Fruit fly (Drosophila melanogaster) whole organism, embryonic: ENCODE data around the gene EMC10.

ENCODE experiments used
- BEAF-32 ChIP-seq: fragments of 200-800 bp; sonication (Bioruptor generic); optimal IDR thresholded peaks from 3 replicates; lab custom pipeline; 2017; ENCODE audit warnings: missing biosample characterization, missing genetic modification characterization, mild to moderate bottlenecking, moderate library complexity, missing genetic modification reagents
- CG10462 ChIP-seq: fragments of 200-800 bp; sonication (Bioruptor generic); optimal IDR thresholded peaks from 2 replicates; lab custom pipeline; 2016; ENCODE audit warnings: missing biosample characterization, missing genetic modification characterization
- CG12299 ChIP-seq: fragments of 200-800 bp; sonication (Bioruptor generic); optimal IDR thresholded peaks from 2 replicates; lab custom pipeline; 2018; ENCODE audit warnings: missing biosample characterization, mild to moderate bottlenecking, missing genetic modification characterization
- CG1233 ChIP-seq: fragments of 200-800 bp; sonication (Bioruptor generic); optimal IDR thresholded peaks from 4 replicates; lab custom pipeline; 2018; ENCODE audit warnings: missing biosample characterization, mild to moderate bottlenecking, missing genetic modification characterization
- CG14710 ChIP-seq: fragments of 200-800 bp; sonication (Bioruptor generic); optimal IDR thresholded peaks from 3 replicates; lab custom pipeline; 2019; ENCODE audit warnings: missing biosample characterization, mild to moderate bottlenecking, missing genetic modification characterization, moderate library complexity
- CG17328 ChIP-seq: fragments of 200-800 bp; sonication (Bioruptor generic); IDR thresholded peaks from 2 replicates; pipeline ENCODE4 v1.3.6; 2022; ENCODE audit warnings: missing biosample characterization, missing genetic modification characterization
- CG2678 ChIP-seq: fragments of 200-800 bp; sonication (Bioruptor generic); optimal IDR thresholded peaks from 3 replicates; lab custom pipeline; 2019; ENCODE audit warnings: missing biosample characterization, mild to moderate bottlenecking, missing genetic modification characterization, moderate library complexity
- CG3065 ChIP-seq: fragments of 200-800 bp; sonication (Bioruptor generic); optimal IDR thresholded peaks from 2 replicates; lab custom pipeline; 2016; ENCODE audit warnings: missing biosample characterization, missing genetic modification characterization
- CG32767 ChIP-seq: fragments of 200-800 bp; sonication (Bioruptor generic); IDR thresholded peaks from 2 replicates; pipeline ENCODE4 v1.3.6; 2022; ENCODE audit warnings: missing biosample characterization, missing genetic modification characterization
- CG4328 ChIP-seq: fragments of 200-800 bp; sonication (Bioruptor generic); optimal IDR thresholded peaks from 3 replicates; lab custom pipeline; 2017; ENCODE audit warnings: missing biosample characterization, missing genetic modification reagents, missing genetic modification characterization
- CG5953 ChIP-seq: fragments of 200-800 bp; sonication (Bioruptor generic); IDR thresholded peaks from 2 replicates; pipeline ENCODE4 v1.3.6; 2022; ENCODE audit warnings: missing biosample characterization, missing genetic modification characterization
- CG7271 ChIP-seq: fragments of 200-800 bp; sonication (Bioruptor generic); optimal IDR thresholded peaks from 2 replicates; lab custom pipeline; 2018; ENCODE audit warnings: missing biosample characterization, mild to moderate bottlenecking, missing genetic modification characterization, moderate library complexity
- CG7357 ChIP-seq: fragments of 200-800 bp; sonication (Bioruptor generic); IDR thresholded peaks from 3 replicates; pipeline ENCODE4 v1.3.6; 2022; ENCODE audit warnings: missing biosample characterization, missing genetic modification characterization
- CG7839 ChIP-seq: fragments of 200-800 bp; sonication (Bioruptor generic); optimal IDR thresholded peaks from 3 replicates; lab custom pipeline; 2018; ENCODE audit warnings: missing biosample characterization, mild to moderate bottlenecking, missing genetic modification characterization, moderate library complexity
- CG7928 ChIP-seq: fragments of 200-800 bp; sonication (Bioruptor generic); optimal IDR thresholded peaks from 2 replicates; lab custom pipeline; 2017; ENCODE audit warnings: missing biosample characterization, mild to moderate bottlenecking, missing genetic modification characterization
- CG8924 ChIP-seq: fragments of 200-800 bp; optimal IDR thresholded peaks from 3 replicates; lab custom pipeline; 2019; ENCODE audit warnings: missing biosample characterization, mild to moderate bottlenecking, missing genetic modification characterization, moderate library complexity
- CG9437 ChIP-seq: fragments of 200-800 bp; sonication (Bioruptor generic); optimal IDR thresholded peaks from 2 replicates; lab custom pipeline; 2018; ENCODE audit warnings: missing biosample characterization, mild to moderate bottlenecking, missing genetic modification characterization
- CTCF ChIP-seq: fragments of 200-800 bp; sonication (Bioruptor generic); optimal IDR thresholded peaks from 2 replicates; lab custom pipeline; 2017; ENCODE audit warnings: missing biosample characterization, mild to moderate bottlenecking, missing genetic modification characterization, moderate library complexity
- CkIIα-i1 ChIP-seq: fragments of 200-800 bp; sonication (Bioruptor generic); IDR thresholded peaks from 2 replicates; pipeline ENCODE4 v1.3.6; 2022; ENCODE audit warnings: missing biosample characterization, missing genetic modification characterization
- D ChIP-seq, 2 experiments: fragments of 200-800 bp in 1 of 2; fragments of >200 bp in 1 of 2; sonication (Bioruptor generic) in 1 of 2; optimal IDR thresholded peaks; 2 replicates in 1 of 2; 3 replicates in 1 of 2; lab custom pipeline; 2017; ENCODE audit warnings: mild to moderate bottlenecking in 1 of 2, missing biosample characterization in 1 of 2, missing genetic modification characterization in 1 of 2, missing genetic modification reagents in 1 of 2
- Doc2 ChIP-seq: fragments of 200-800 bp; sonication (Bioruptor generic); IDR thresholded peaks from 2 replicates; pipeline ENCODE4 v1.3.6; 2022; ENCODE audit warnings: missing biosample characterization, missing genetic modification characterization
- Drgx ChIP-seq: fragments of 200-800 bp; sonication (Bioruptor generic); IDR thresholded peaks from 2 replicates; pipeline ENCODE4 v1.3.6; 2022; ENCODE audit warnings: missing biosample characterization, missing genetic modification characterization
- H15 ChIP-seq: fragments of 200-800 bp; sonication (Bioruptor generic); IDR thresholded peaks from 3 replicates; pipeline ENCODE4 v1.3.6; 2022; ENCODE audit warnings: missing biosample characterization, missing genetic modification characterization
- NC2α ChIP-seq: fragments of 200-800 bp; sonication (Bioruptor generic); optimal IDR thresholded peaks from 2 replicates; lab custom pipeline; 2016; ENCODE audit warnings: missing biosample characterization, missing genetic modification characterization
- NFAT ChIP-seq: fragments of 200-800 bp; sonication (Bioruptor generic); IDR thresholded peaks from 2 replicates; pipeline ENCODE4 v1.3.6; 2022; ENCODE audit warnings: missing biosample characterization, missing genetic modification characterization
- Nf-YB ChIP-seq: fragments of 200-800 bp; sonication (Bioruptor generic); optimal IDR thresholded peaks from 3 replicates; lab custom pipeline; 2019; ENCODE audit warnings: missing biosample characterization, mild to moderate bottlenecking, missing genetic modification characterization, moderate library complexity
- amos ChIP-seq: fragments of 200-800 bp; sonication (Bioruptor generic); IDR thresholded peaks from 2 replicates; pipeline ENCODE4 v1.3.6; 2022; ENCODE audit warnings: missing biosample characterization, missing genetic modification characterization; ENCODE audit not compliant: partially characterized antibody
- aop ChIP-seq: fragments of 200-800 bp; sonication (Bioruptor generic); IDR thresholded peaks from 2 replicates; pipeline ENCODE4 v1.3.6; 2022; ENCODE audit warnings: missing biosample characterization, missing genetic modification characterization
- bab2 ChIP-seq: fragments of 200-800 bp; sonication (Bioruptor generic); optimal IDR thresholded peaks from 2 replicates; lab custom pipeline; 2016; ENCODE audit warnings: missing biosample characterization, missing genetic modification characterization
- chn ChIP-seq: fragments of 200-800 bp; sonication (Bioruptor generic); optimal IDR thresholded peaks from 2 replicates; lab custom pipeline; 2016; ENCODE audit warnings: missing biosample characterization, missing genetic modification characterization
- emc ChIP-seq: fragments of 200-800 bp; sonication (Bioruptor generic); optimal IDR thresholded peaks from 2 replicates; lab custom pipeline; 2016; ENCODE audit warnings: missing biosample characterization, missing genetic modification characterization
- eve ChIP-seq, 2 experiments: fragments of >200 bp; optimal IDR thresholded peaks; 2 replicates each; lab custom pipeline; 2017; ENCODE audit warnings: missing biosample characterization in 2 of 2, missing genetic modification characterization in 2 of 2
- ewg ChIP-seq: fragments of 200-800 bp; sonication (Bioruptor generic); optimal IDR thresholded peaks from 3 replicates; lab custom pipeline; 2017; ENCODE audit warnings: mild to moderate bottlenecking, missing biosample characterization, missing genetic modification reagents, missing genetic modification characterization
- eyg ChIP-seq: fragments of 200-800 bp; sonication (Bioruptor generic); optimal IDR thresholded peaks from 3 replicates; lab custom pipeline; 2016; ENCODE audit warnings: missing biosample characterization, missing genetic modification characterization
- gt ChIP-seq: fragments of 200-800 bp; sonication (Bioruptor generic); IDR thresholded peaks from 2 replicates; pipeline ENCODE4 v1.3.6; 2022; ENCODE audit warnings: missing biosample characterization, missing genetic modification characterization
- ham ChIP-seq: fragments of 200-800 bp; sonication (Bioruptor generic); IDR thresholded peaks from 2 replicates; pipeline ENCODE4 v1.3.6; 2022; ENCODE audit warnings: missing biosample characterization, missing genetic modification characterization
- kay ChIP-seq: fragments of 200-800 bp; sonication (Bioruptor generic); optimal IDR thresholded peaks from 2 replicates; lab custom pipeline; 2016; ENCODE audit warnings: missing biosample characterization, missing genetic modification characterization
- kni ChIP-seq: fragments of 200-800 bp; sonication (Bioruptor generic); optimal IDR thresholded peaks from 3 replicates; lab custom pipeline; 2017; ENCODE audit warnings: mild to moderate bottlenecking, missing biosample characterization, missing genetic modification reagents, missing genetic modification characterization
- pho ChIP-seq: fragments of 200-800 bp; sonication (Bioruptor generic); optimal IDR thresholded peaks from 2 replicates; lab custom pipeline; 2016; ENCODE audit warnings: missing biosample characterization, missing genetic modification characterization
- pita ChIP-seq: fragments of 200-800 bp; sonication (Bioruptor generic); optimal IDR thresholded peaks from 2 replicates; lab custom pipeline; 2017; ENCODE audit warnings: missing biosample characterization, mild to moderate bottlenecking, missing genetic modification characterization
- psq ChIP-seq: fragments of 200-800 bp; sonication (Bioruptor generic); optimal IDR thresholded peaks from 2 replicates; lab custom pipeline; 2017; ENCODE audit warnings: missing biosample characterization, missing genetic modification characterization
- pzg ChIP-seq: fragments of 200-800 bp; sonication (Bioruptor generic); optimal IDR thresholded peaks from 3 replicates; lab custom pipeline; 2018; ENCODE audit warnings: missing biosample characterization, mild to moderate bottlenecking, missing genetic modification characterization, moderate library complexity
- row ChIP-seq: fragments of 200-800 bp; sonication (Bioruptor generic); IDR thresholded peaks from 3 replicates; pipeline ENCODE4 v1.3.6; 2022; ENCODE audit warnings: missing biosample characterization, missing genetic modification characterization
- scrt ChIP-seq: fragments of 200-800 bp; sonication (Bioruptor generic); optimal IDR thresholded peaks from 2 replicates; lab custom pipeline; 2018; ENCODE audit warnings: missing biosample characterization, mild to moderate bottlenecking, missing genetic modification characterization, moderate library complexity
- sisA ChIP-seq: fragments of 200-800 bp; sonication (Bioruptor generic); IDR thresholded peaks from 2 replicates; pipeline ENCODE4 v1.3.6; 2022; ENCODE audit warnings: missing biosample characterization, missing genetic modification characterization
- slou ChIP-seq: fragments of 200-800 bp; sonication (Bioruptor generic); optimal IDR thresholded peaks from 3 replicates; lab custom pipeline; 2016; ENCODE audit warnings: missing biosample characterization, missing genetic modification characterization
- tgo ChIP-seq: fragments of 200-800 bp; sonication (Bioruptor generic); IDR thresholded peaks from 3 replicates; pipeline ENCODE4 v1.3.6; 2022; ENCODE audit warnings: missing biosample characterization, missing genetic modification characterization
- trem ChIP-seq: fragments of 200-800 bp; optimal IDR thresholded peaks from 3 replicates; lab custom pipeline; 2019; ENCODE audit warnings: missing biosample characterization, mild to moderate bottlenecking, missing genetic modification characterization, moderate library complexity
- trh ChIP-seq: fragments of 200-800 bp; sonication (Bioruptor generic); optimal IDR thresholded peaks from 2 replicates; lab custom pipeline; 2016; ENCODE audit warnings: missing biosample characterization, missing genetic modification characterization
- wdn ChIP-seq: fragments of 200-800 bp; sonication (Bioruptor generic); IDR thresholded peaks from 2 replicates; pipeline ENCODE4 v1.3.6; 2022; ENCODE audit warnings: missing biosample characterization, missing genetic modification characterization
- zen2 ChIP-seq: fragments of 200-800 bp; sonication (Bioruptor generic); IDR thresholded peaks from 3 replicates; pipeline ENCODE4 v1.3.6; 2022; ENCODE audit warnings: missing biosample characterization, missing genetic modification characterization; ENCODE audit not compliant: partially characterized antibody
- zf30C ChIP-seq: fragments of 200-800 bp; sonication (Bioruptor generic); optimal IDR thresholded peaks from 3 replicates; lab custom pipeline; 2018; ENCODE audit warnings: missing biosample characterization, mild to moderate bottlenecking, missing genetic modification characterization

The EMC10 gene

DNA sequence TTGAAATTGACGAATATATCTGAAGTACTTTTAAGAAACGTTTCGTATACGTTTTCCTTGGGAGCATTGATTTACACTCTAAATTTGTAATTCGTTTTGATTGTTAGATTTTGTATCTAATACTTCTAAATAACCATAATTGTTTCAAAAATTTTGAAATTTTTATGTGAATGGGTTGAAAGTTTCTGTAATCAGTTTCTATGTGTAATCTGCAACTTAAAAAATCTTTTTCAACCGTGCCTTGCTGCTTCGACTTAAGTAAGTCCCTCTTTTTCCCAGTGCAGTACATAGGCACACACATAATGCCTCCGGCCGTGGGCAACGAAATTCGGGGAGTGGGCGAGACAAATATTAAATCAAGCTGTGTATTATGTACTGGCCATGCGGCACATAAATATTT, 11.5 kb downstream of the EMC10 start:
- TF ChIP-seq CG14710 (tag; lab: Kevin White, UChicago), result peak; percentile 35
- no peak for TF ChIP-seq CG7271
- peak; percentile 8 for TF ChIP-seq chn (GFP tag; lab: Kevin White, UChicago)
- 0 out of 2 replicates have a peak, but pooled peaks have one; percentile 17 for TF ChIP-seq CG32767 (GFP tag; lab: Robert Waterston, UW)
- no peak for TF ChIP-seq CG10462 (GFP tag; lab: Kevin White, UChicago)
- TF ChIP-seq CG9437 (GFP tag; lab: Kevin White, UChicago), result peak; percentile 8
- TF ChIP-seq aop (GFP tag; lab: Robert Waterston, UW), result no peak
- no peak for TF ChIP-seq Doc2 (GFP tag; lab: Robert Waterston, UW)
- TF ChIP-seq pita (GFP tag; lab: Kevin White, UChicago), result no peak
- no peak for TF ChIP-seq emc (GFP tag; lab: Kevin White, UChicago)
- TF ChIP-seq ham (GFP tag; lab: Robert Waterston, UW), result no peak
- no peak for TF ChIP-seq CkIIα-i1 (GFP tag; lab: Robert Waterston, UW)
- no peak for TF ChIP-seq amos (GFP tag; lab: Robert Waterston, UW)
- TF ChIP-seq CG2678, result no peak
- TF ChIP-seq CG7357 (GFP tag; lab: Robert Waterston, UW), result no peak
- TF ChIP-seq kay (GFP tag; lab: Kevin White, UChicago), result no peak
- TF ChIP-seq sisA (GFP tag; lab: Robert Waterston, UW), result peak; percentile 15; the same call in 1 of the 2 replicates
- peak; percentile 42; the same call in 1 of the 2 replicates for TF ChIP-seq CG17328
- TF ChIP-seq zf30C, result peak; percentile 52
- TF ChIP-seq Nf-YB (GFP tag; lab: Kevin White, UChicago), result no peak
- TF ChIP-seq CG3065, result no peak
- TF ChIP-seq CTCF (GFP tag; lab: Kevin White, UChicago), result no peak
- TF ChIP-seq scrt (GFP tag; lab: Kevin White, UChicago), result no peak
- no peak for TF ChIP-seq CG8924 (tag; lab: Kevin White, UChicago)
- TF ChIP-seq pzg, result no peak
- TF ChIP-seq zen2 (GFP tag; lab: Robert Waterston, UW), result no peak
- TF ChIP-seq ewg, result no peak
- TF ChIP-seq BEAF-32 (GFP tag; lab: Kevin White, UChicago), result no peak
- TF ChIP-seq eve (GFP tag; optimal IDR thresholded peaks at IDR 0.05; lab: Kevin White, UChicago), result peak in 1 of 2 experiments; percentile 49
- TF ChIP-seq trem (tag; lab: Kevin White, UChicago), result peak; percentile 12
- TF ChIP-seq CG7839 (tag; lab: Kevin White, UChicago), result no peak
- no peak for TF ChIP-seq eyg (GFP tag; lab: Kevin White, UChicago)
- TF ChIP-seq bab2 (GFP tag; lab: Kevin White, UChicago), result no peak
- TF ChIP-seq tgo, result no peak
- TF ChIP-seq D (optimal IDR thresholded peaks at IDR 0.05; lab: Kevin White, UChicago), result no peak
- peak; percentile 1 for TF ChIP-seq D (GFP tag; optimal IDR thresholded peaks at IDR 0.05; lab: Kevin White, UChicago)
- no peak for TF ChIP-seq slou (GFP tag; lab: Kevin White, UChicago)
- TF ChIP-seq psq, result no peak
- no peak for TF ChIP-seq kni (GFP tag; lab: Kevin White, UChicago)
- TF ChIP-seq wdn (GFP tag; lab: Robert Waterston, UW), result no peak
- no peak for TF ChIP-seq gt (GFP tag; lab: Robert Waterston, UW)
- no peak for TF ChIP-seq NC2α (GFP tag; lab: Kevin White, UChicago)
- no peak for TF ChIP-seq Drgx (GFP tag; lab: Robert Waterston, UW)
- peak; percentile 32; the same call in 2 of the 3 replicates for TF ChIP-seq H15 (GFP tag; lab: Robert Waterston, UW)
- TF ChIP-seq CG12299 (tag; lab: Kevin White, UChicago), result no peak
- TF ChIP-seq row, result peak; percentile 46
- TF ChIP-seq trh, result no peak
- no peak for TF ChIP-seq CG1233
- no peak for TF ChIP-seq CG4328 (GFP tag; lab: Kevin White, UChicago)
- no peak for TF ChIP-seq pho
- no peak for TF ChIP-seq CG5953 (GFP tag; lab: Robert Waterston, UW)
- no peak for TF ChIP-seq NFAT (GFP tag; lab: Robert Waterston, UW)
- TF ChIP-seq CG7928, result no peak
